Fruit fly (Drosophila melanogaster) whole organism, embryonic: ENCODE data around the gene CG18473.

Source experiments
- ATbp ChIP-seq: fragments of 200-800 bp; sonication (Bioruptor generic); optimal IDR thresholded peaks from 2 replicates; lab custom pipeline; 2017; ENCODE audit warnings: missing biosample characterization, mild to moderate bottlenecking, missing genetic modification characterization, missing genetic modification reagents
- CG10543 ChIP-seq: fragments of 200-800 bp; sonication (Bioruptor generic); optimal IDR thresholded peaks from 3 replicates; lab custom pipeline; 2017; ENCODE audit warnings: missing biosample characterization, mild to moderate bottlenecking, missing genetic modification characterization, moderate library complexity
- CG11456 ChIP-seq: fragments of 200-800 bp; sonication (Bioruptor generic); IDR thresholded peaks from 3 replicates; pipeline ENCODE4 v1.3.6; 2022; ENCODE audit warnings: missing biosample characterization, missing genetic modification characterization
- CG12071 ChIP-seq: fragments of 200-800 bp; sonication (Bioruptor generic); optimal IDR thresholded peaks from 3 replicates; lab custom pipeline; 2018; ENCODE audit warnings: missing biosample characterization, mild to moderate bottlenecking, missing genetic modification characterization
- CG12391 ChIP-seq: fragments of 200-800 bp; sonication (Bioruptor generic); optimal IDR thresholded peaks from 3 replicates; lab custom pipeline; 2018; ENCODE audit warnings: missing biosample characterization, mild to moderate bottlenecking, missing genetic modification characterization, moderate library complexity
- CG12769 ChIP-seq: fragments of 200-800 bp; sonication (Bioruptor generic); optimal IDR thresholded peaks from 2 replicates; lab custom pipeline; 2019; ENCODE audit warnings: missing biosample characterization, mild to moderate bottlenecking, missing genetic modification characterization, moderate library complexity
- CG13296 ChIP-seq: fragments of 200-800 bp; sonication (Bioruptor generic); optimal IDR thresholded peaks from 3 replicates; lab custom pipeline; 2018; ENCODE audit warnings: missing biosample characterization, mild to moderate bottlenecking, missing genetic modification characterization
- CG14860 ChIP-seq: fragments of 200-800 bp; sonication (Bioruptor generic); IDR thresholded peaks from 3 replicates; pipeline ENCODE4 v1.3.6; 2022; ENCODE audit warnings: missing biosample characterization, missing genetic modification characterization; ENCODE audit not compliant: partially characterized antibody
- CG16779 ChIP-seq: fragments of 200-800 bp; sonication (Bioruptor generic); IDR thresholded peaks from 2 replicates; pipeline ENCODE4 v1.3.6; 2022; ENCODE audit warnings: missing biosample characterization, missing genetic modification characterization
- CG17328 ChIP-seq: fragments of 200-800 bp; sonication (Bioruptor generic); IDR thresholded peaks from 2 replicates; pipeline ENCODE4 v1.3.6; 2022; ENCODE audit warnings: missing biosample characterization, missing genetic modification characterization
- CG17361 ChIP-seq: fragments of 200-800 bp; sonication (Bioruptor generic); IDR thresholded peaks from 3 replicates; pipeline ENCODE4 v1.3.6; 2022; ENCODE audit warnings: missing biosample characterization, missing genetic modification characterization
- CG18476 ChIP-seq: fragments of 200-800 bp; sonication (Bioruptor generic); optimal IDR thresholded peaks from 2 replicates; lab custom pipeline; 2016; ENCODE audit warnings: missing biosample characterization, mild to moderate bottlenecking, missing genetic modification characterization
- CG18619 ChIP-seq: fragments of 200-800 bp; sonication (Bioruptor generic); optimal IDR thresholded peaks from 3 replicates; lab custom pipeline; 2017; ENCODE audit warnings: missing biosample characterization, mild to moderate bottlenecking, missing genetic modification characterization
- CG2199 ChIP-seq: fragments of 200-800 bp; sonication (Bioruptor generic); IDR thresholded peaks from 3 replicates; pipeline ENCODE4 v1.3.6; 2022; ENCODE audit warnings: missing biosample characterization, missing genetic modification characterization
- CG32532 ChIP-seq: fragments of 200-800 bp; sonication (Bioruptor generic); IDR thresholded peaks from 2 replicates; pipeline ENCODE4 v1.3.6; 2022; ENCODE audit warnings: missing biosample characterization, missing genetic modification characterization
- CG4617 ChIP-seq: fragments of 200-800 bp; sonication (Bioruptor generic); optimal IDR thresholded peaks from 3 replicates; lab custom pipeline; 2016; ENCODE audit warnings: missing biosample characterization, missing genetic modification characterization, borderline replicate concordance
- CG4730 ChIP-seq: fragments of 200-800 bp; sonication (Bioruptor generic); IDR thresholded peaks from 2 replicates; pipeline ENCODE4 v1.3.6; 2022; ENCODE audit warnings: missing biosample characterization, missing genetic modification characterization
- CG5245 ChIP-seq: fragments of 200-800 bp; sonication (Bioruptor generic); optimal IDR thresholded peaks from 3 replicates; lab custom pipeline; 2016; ENCODE audit warnings: missing biosample characterization, missing genetic modification characterization
- CG6175 ChIP-seq: fragments of 200-800 bp; sonication (Bioruptor generic); IDR thresholded peaks from 3 replicates; pipeline ENCODE4 v1.3.6; 2022; ENCODE audit warnings: missing biosample characterization, missing genetic modification characterization
- CG6813 ChIP-seq: fragments of 200-800 bp; sonication (Bioruptor generic); optimal IDR thresholded peaks from 2 replicates; lab custom pipeline; 2017; ENCODE audit warnings: missing biosample characterization, missing genetic modification characterization, mild to moderate bottlenecking, moderate library complexity, missing genetic modification reagents
- CG8765 ChIP-seq: fragments of 200-800 bp; sonication (Bioruptor generic); IDR thresholded peaks from 2 replicates; pipeline ENCODE4 v1.3.6; 2022; ENCODE audit warnings: missing biosample characterization, missing genetic modification characterization
- CG9609 ChIP-seq: fragments of 200-800 bp; sonication (Bioruptor generic); optimal IDR thresholded peaks from 3 replicates; lab custom pipeline; 2016; ENCODE audit warnings: missing biosample characterization, missing genetic modification characterization
- Camta ChIP-seq: fragments of 200-800 bp; sonication (Bioruptor generic); optimal IDR thresholded peaks from 2 replicates; lab custom pipeline; 2016; ENCODE audit warnings: missing biosample characterization, missing genetic modification characterization
- Drgx ChIP-seq: fragments of 200-800 bp; sonication (Bioruptor generic); IDR thresholded peaks from 2 replicates; pipeline ENCODE4 v1.3.6; 2022; ENCODE audit warnings: missing biosample characterization, missing genetic modification characterization
- Fer1 ChIP-seq: fragments of 200-800 bp; sonication (Bioruptor generic); optimal IDR thresholded peaks from 2 replicates; lab custom pipeline; 2017; ENCODE audit warnings: missing biosample characterization, mild to moderate bottlenecking, missing genetic modification characterization
- HLHmδ ChIP-seq: fragments of 200-800 bp; sonication (Bioruptor generic); optimal IDR thresholded peaks from 2 replicates; lab custom pipeline; 2018; ENCODE audit warnings: missing biosample characterization, mild to moderate bottlenecking, missing genetic modification characterization, moderate library complexity
- Hey ChIP-seq: fragments of 200-800 bp; sonication (Bioruptor generic); optimal IDR thresholded peaks from 3 replicates; lab custom pipeline; 2018; ENCODE audit warnings: missing biosample characterization, mild to moderate bottlenecking, missing genetic modification characterization
- Hr39 ChIP-seq: fragments of >200 bp; optimal IDR thresholded peaks from 2 replicates; lab custom pipeline; 2017
- Lpt ChIP-seq: fragments of >200 bp; optimal IDR thresholded peaks from 2 replicates; lab custom pipeline; 2018; ENCODE audit warnings: missing biosample characterization, missing genetic modification characterization
- Mad ChIP-seq: fragments of 200-800 bp; sonication (Bioruptor generic); optimal IDR thresholded peaks from 2 replicates; lab custom pipeline; 2016; ENCODE audit warnings: missing biosample characterization, missing genetic modification characterization
- NC2α ChIP-seq: fragments of 200-800 bp; sonication (Bioruptor generic); optimal IDR thresholded peaks from 2 replicates; lab custom pipeline; 2016; ENCODE audit warnings: missing biosample characterization, missing genetic modification characterization
- Opbp ChIP-seq: fragments of 200-800 bp; sonication (Bioruptor generic); IDR thresholded peaks from 3 replicates; pipeline ENCODE4 v1.3.6; 2022; ENCODE audit warnings: missing biosample characterization, missing genetic modification characterization; ENCODE audit not compliant: partially characterized antibody
- Pdp1 ChIP-seq, 2 experiments: fragments of 200-800 bp; sonication (Bioruptor generic); optimal IDR thresholded peaks; 3 replicates each; lab custom pipeline; 2016; ENCODE audit warnings: missing biosample characterization in 2 of 2, missing genetic modification characterization in 2 of 2, mild to moderate bottlenecking in 1 of 2, moderate library complexity in 1 of 2
- YL-1 ChIP-seq: fragments of 200-800 bp; sonication (Bioruptor generic); optimal IDR thresholded peaks from 3 replicates; lab custom pipeline; 2017; ENCODE audit warnings: missing biosample characterization, mild to moderate bottlenecking, missing genetic modification characterization
- ara ChIP-seq: fragments of 200-800 bp; sonication (Bioruptor generic); IDR thresholded peaks from 2 replicates; pipeline ENCODE4 v1.3.6; 2022; ENCODE audit warnings: missing biosample characterization, missing genetic modification characterization
- bcd ChIP-seq: fragments of 200-800 bp; sonication (Bioruptor generic); optimal IDR thresholded peaks from 2 replicates; lab custom pipeline; 2017; ENCODE audit warnings: missing biosample characterization, mild to moderate bottlenecking, missing genetic modification characterization
- cato ChIP-seq: fragments of 200-800 bp; sonication (Bioruptor generic); optimal IDR thresholded peaks from 2 replicates; lab custom pipeline; 2016; ENCODE audit warnings: missing biosample characterization, missing genetic modification characterization, borderline replicate concordance
- corto ChIP-seq: fragments of 200-800 bp; sonication (Bioruptor generic); optimal IDR thresholded peaks from 2 replicates; lab custom pipeline; 2016; ENCODE audit warnings: missing biosample characterization, mild to moderate bottlenecking, missing genetic modification characterization, moderate library complexity
- ems ChIP-seq: fragments of 200-800 bp; sonication (Bioruptor generic); optimal IDR thresholded peaks from 3 replicates; lab custom pipeline; 2016; ENCODE audit warnings: missing biosample characterization, missing genetic modification characterization
- gcm2 ChIP-seq: fragments of 200-800 bp; sonication (Bioruptor generic); optimal IDR thresholded peaks from 2 replicates; lab custom pipeline; 2016; ENCODE audit warnings: missing biosample characterization, missing genetic modification characterization
- jumu ChIP-seq: fragments of 200-800 bp; sonication (Bioruptor generic); optimal IDR thresholded peaks from 3 replicates; lab custom pipeline; 2016; ENCODE audit warnings: missing biosample characterization, missing genetic modification characterization
- kah ChIP-seq: fragments of 200-800 bp; sonication (Bioruptor generic); optimal IDR thresholded peaks from 2 replicates; lab custom pipeline; 2018; ENCODE audit warnings: missing biosample characterization, mild to moderate bottlenecking, missing genetic modification characterization
- lmd ChIP-seq: fragments of 200-800 bp; sonication (Bioruptor generic); IDR thresholded peaks from 2 replicates; pipeline ENCODE4 v1.3.6; 2022; ENCODE audit warnings: missing biosample characterization, missing genetic modification characterization
- pfk ChIP-seq: fragments of 200-800 bp; sonication (Bioruptor generic); optimal IDR thresholded peaks from 2 replicates; lab custom pipeline; 2018; ENCODE audit warnings: missing biosample characterization, mild to moderate bottlenecking, missing genetic modification characterization, moderate library complexity
- pzg ChIP-seq: fragments of 200-800 bp; sonication (Bioruptor generic); optimal IDR thresholded peaks from 3 replicates; lab custom pipeline; 2018; ENCODE audit warnings: missing biosample characterization, mild to moderate bottlenecking, missing genetic modification characterization, moderate library complexity
- shn ChIP-seq: fragments of 200-800 bp; sonication (Bioruptor generic); optimal IDR thresholded peaks from 3 replicates; lab custom pipeline; 2016; ENCODE audit warnings: missing biosample characterization, missing genetic modification characterization
- ssp ChIP-seq: fragments of 200-800 bp; sonication (Bioruptor generic); IDR thresholded peaks from 2 replicates; pipeline ENCODE4 v1.3.6; 2022; ENCODE audit warnings: missing biosample characterization, missing genetic modification characterization
- sug ChIP-seq: fragments of 200-800 bp; optimal IDR thresholded peaks from 2 replicates; lab custom pipeline; 2019; ENCODE audit warnings: missing biosample characterization, mild to moderate bottlenecking, missing genetic modification characterization, moderate library complexity
- zfh2 ChIP-seq: fragments of 200-800 bp; sonication (Bioruptor generic); optimal IDR thresholded peaks from 2 replicates; lab custom pipeline; 2016; ENCODE audit warnings: missing biosample characterization, missing genetic modification characterization

Gene CG18473

DNA sequence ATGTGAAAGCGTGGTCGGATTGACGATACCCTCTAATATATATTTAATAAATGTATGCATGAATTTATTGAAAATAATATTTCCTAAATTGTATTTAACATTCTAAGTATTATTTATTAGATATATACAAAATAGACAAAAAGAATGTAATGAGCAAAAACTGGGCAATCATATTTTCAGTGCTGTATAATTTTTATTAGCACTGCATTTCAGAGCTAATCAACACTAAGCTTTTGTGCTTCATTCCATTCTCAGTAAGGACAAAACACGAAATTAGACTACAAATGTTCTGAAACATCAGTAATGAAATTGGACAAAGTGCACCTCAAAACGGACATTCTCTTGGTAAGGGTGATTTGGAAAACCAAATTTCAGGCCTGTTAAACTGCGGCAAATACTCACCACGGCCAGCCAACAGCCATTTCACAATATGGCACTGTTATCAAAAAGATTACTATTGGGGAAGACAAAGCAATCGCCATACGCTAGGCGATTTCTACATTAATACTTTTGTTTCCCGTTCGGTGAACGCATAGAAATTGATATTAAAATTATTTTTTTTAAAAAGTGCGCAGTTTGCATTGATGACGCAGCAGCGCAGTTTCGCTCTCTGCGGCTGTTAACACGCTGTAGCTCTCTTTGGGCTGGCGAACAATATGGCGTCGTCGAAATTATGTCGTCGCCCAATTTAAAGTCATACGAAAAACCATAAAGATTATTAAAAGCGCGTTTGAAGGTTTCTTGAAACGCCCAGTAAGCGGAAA lies 22.5 kb upstream of the CG18473 start (continued):
- TF ChIP-seq kah (GFP tag; lab: Kevin White, UChicago) = peak; percentile 57
- TF ChIP-seq CG12391 (tag; lab: Kevin White, UChicago) = peak; percentile 94
- peak; percentile 92 for TF ChIP-seq bcd (GFP tag; lab: Kevin White, UChicago)
- TF ChIP-seq Lpt = no peak
- TF ChIP-seq CG16779 (GFP tag; lab: Robert Waterston, UW) = peak; percentile 70
- TF ChIP-seq CG5245 = peak; percentile 80
- TF ChIP-seq Mad = peak; percentile 20
- TF ChIP-seq CG6813 (GFP tag; lab: Kevin White, UChicago) = peak; percentile 77
- TF ChIP-seq Opbp = no peak
- no peak for TF ChIP-seq gcm2 (GFP tag; lab: Kevin White, UChicago)
- peak; percentile 38 for TF ChIP-seq YL-1
- peak; percentile 75 for TF ChIP-seq ems
- TF ChIP-seq CG14860 (GFP tag; lab: Robert Waterston, UW) = no peak
- peak; percentile 81 for TF ChIP-seq CG11456 (GFP tag; lab: Robert Waterston, UW)
- no peak for TF ChIP-seq NC2α (GFP tag; lab: Kevin White, UChicago)
- no peak for TF ChIP-seq CG2199 (GFP tag; lab: Robert Waterston, UW)
- peak; percentile 82 for TF ChIP-seq sug (tag; lab: Kevin White, UChicago)
- peak; percentile 92 for TF ChIP-seq CG18619
- TF ChIP-seq zfh2 (GFP tag; lab: Kevin White, UChicago) = peak; percentile 82
- peak; percentile 50 to 70 for TF ChIP-seq Pdp1 (GFP tag; optimal IDR thresholded peaks at IDR 0.05; lab: Kevin White, UChicago)
- TF ChIP-seq CG32532 (GFP tag; lab: Robert Waterston, UW) = peak; percentile 88
- peak; percentile 96 for TF ChIP-seq CG17361 (GFP tag; lab: Robert Waterston, UW)
- peak; percentile 51 for TF ChIP-seq Camta (GFP tag; lab: Kevin White, UChicago)
- peak; percentile 76 for TF ChIP-seq CG17328 (GFP tag; lab: Robert Waterston, UW)
- TF ChIP-seq CG9609 (GFP tag; lab: Kevin White, UChicago) = peak; percentile 67
- peak; percentile 81 for TF ChIP-seq shn (GFP tag; lab: Kevin White, UChicago)
- TF ChIP-seq jumu (GFP tag; lab: Kevin White, UChicago) = peak; percentile 54
- TF ChIP-seq Hey (tag; lab: Kevin White, UChicago) = peak; percentile 32
- TF ChIP-seq ATbp (GFP tag; lab: Kevin White, UChicago) = peak; percentile 84
- peak; percentile 40; the same call in 1 of the 2 replicates for TF ChIP-seq ara (GFP tag; lab: Robert Waterston, UW)
- no peak for TF ChIP-seq Hr39 (lab: Kevin White, UChicago)
- no peak for TF ChIP-seq HLHmδ (GFP tag; lab: Kevin White, UChicago)
- TF ChIP-seq Fer1 (GFP tag; lab: Kevin White, UChicago) = peak; percentile 88
- peak; percentile 84 for TF ChIP-seq CG10543
- peak; percentile 64 for TF ChIP-seq cato (GFP tag; lab: Kevin White, UChicago)
- peak; percentile 13 for TF ChIP-seq pzg (GFP tag; lab: Kevin White, UChicago)
- TF ChIP-seq CG13296 (GFP tag; lab: Kevin White, UChicago) = peak; percentile 91
- TF ChIP-seq lmd (GFP tag; lab: Robert Waterston, UW) = peak; percentile 89
- TF ChIP-seq corto = peak; percentile 29
- TF ChIP-seq CG6175 (GFP tag; lab: Robert Waterston, UW) = peak; percentile 62; the same call in 1 of the 3 replicates
- peak; percentile 31 for TF ChIP-seq CG4617 (GFP tag; lab: Kevin White, UChicago)
- TF ChIP-seq Drgx = peak; percentile 69
- TF ChIP-seq CG12071 = peak; percentile 64
- peak; percentile 60 for TF ChIP-seq ssp (GFP tag; lab: Robert Waterston, UW)
- peak; percentile 39; the same call in 1 of the 2 replicates for TF ChIP-seq CG4730
- no peak for TF ChIP-seq pfk
- peak; percentile 40; the same call in 1 of the 2 replicates for TF ChIP-seq CG8765 (GFP tag; lab: Robert Waterston, UW)
- peak; percentile 71 for TF ChIP-seq CG18476 (GFP tag; lab: Kevin White, UChicago)
- TF ChIP-seq CG12769 = peak; percentile 78
